Worm (Caenorhabditis elegans): ENCODE measurements around the gene R05D3.9.

The R05D3.9 gene

ce11 chrIII:8400478-8400877 lies 32.0 kb upstream of the R05D3.9 start:
- TF ChIP-seq mml-1 (tag; optimal IDR thresholded peaks at IDR 0.05) (no peak), pha-4 (tag; optimal IDR thresholded peaks at IDR 0.05) (peak; percentile 53), elt-2 (tag; optimal IDR thresholded peaks at IDR 0.05) (peak; percentile 95), ceh-16 (tag; optimal IDR thresholded peaks at IDR 0.05) (no peak), nhr-43 (tag; optimal IDR thresholded peaks at IDR 0.05; ENCODE audit: poor library complexity, severe bottlenecking) (no peak), jun-1 (tag; optimal IDR thresholded peaks at IDR 0.05) (peak; percentile 60), egl-5 (tag; optimal IDR thresholded peaks at IDR 0.05) (no peak), egl-27 (tag; optimal IDR thresholded peaks at IDR 0.05) (no peak), skn-1 (tag; optimal IDR thresholded peaks at IDR 0.05) (peak; percentile 13), eor-1 (tag; optimal IDR thresholded peaks at IDR 0.05) (no peak), nfya-1 (tag; optimal IDR thresholded peaks at IDR 0.05; ENCODE audit: insufficient read depth) (peak; percentile 5), fkh-10 (GFP tag; optimal IDR thresholded peaks at IDR 0.05) (no peak), ztf-4 (tag; optimal IDR thresholded peaks at IDR 0.05) (no peak), pqm-1 (tag; optimal IDR thresholded peaks at IDR 0.05) (peak; percentile 94), R02D3.7 (tag; optimal IDR thresholded peaks at IDR 0.05) (no peak)

ce11 chrIII:8398411-8398810 lies 29.9 kb upstream of the R05D3.9 start, which contains the start of gene ZK353.2:
ZK353.2 (plus strand) TSS chrIII:8398711.
- TF ChIP-seq nhr-25 (tag; optimal IDR thresholded peaks at IDR 0.05) (no peak), snpc-4 (tag; optimal IDR thresholded peaks at IDR 0.05) (no peak), ZK546.5 (tag; optimal IDR thresholded peaks at IDR 0.05) (no peak), unc-39 (tag; optimal IDR thresholded peaks at IDR 0.05) (no peak)

- TF ChIP-seq snpc-4 (tag; optimal IDR thresholded peaks at IDR 0.05) = no peak
- no peak for TF ChIP-seq fkh-10 (GFP tag; optimal IDR thresholded peaks at IDR 0.05)
- TF ChIP-seq eor-1 (tag; optimal IDR thresholded peaks at IDR 0.05) = no peak
- no peak for TF ChIP-seq nhr-25 (tag; optimal IDR thresholded peaks at IDR 0.05)
- no peak for TF ChIP-seq nfya-1 (tag; optimal IDR thresholded peaks at IDR 0.05; ENCODE audit: insufficient read depth)
- no peak for TF ChIP-seq unc-39 (tag; optimal IDR thresholded peaks at IDR 0.05)
- no peak for TF ChIP-seq zag-1 (tag; optimal IDR thresholded peaks at IDR 0.05)
- TF ChIP-seq egl-5 (tag; optimal IDR thresholded peaks at IDR 0.05) = no peak
- no peak for TF ChIP-seq sea-2 (GFP tag; optimal IDR thresholded peaks at IDR 0.05)
- no peak for TF ChIP-seq hmg-11 (tag; optimal IDR thresholded peaks at IDR 0.05)
- no peak for TF ChIP-seq ceh-9 (tag; optimal IDR thresholded peaks at IDR 0.05)
- no peak for TF ChIP-seq elt-2 (tag; optimal IDR thresholded peaks at IDR 0.05)
- TF ChIP-seq R02D3.7 (tag; optimal IDR thresholded peaks at IDR 0.05) = no peak
- no peak for TF ChIP-seq fkh-2 (tag; optimal IDR thresholded peaks at IDR 0.05)
- no peak for TF ChIP-seq ceh-82 (tag; optimal IDR thresholded peaks at IDR 0.05)
- TF ChIP-seq nhr-67 (tag; optimal IDR thresholded peaks at IDR 0.05) = no peak
- TF ChIP-seq aly-2 (tag; optimal IDR thresholded peaks at IDR 0.05) = no peak
- TF ChIP-seq tbx-2 (tag; optimal IDR thresholded peaks at IDR 0.05) = no peak
- TF ChIP-seq elt-3 (tag; optimal IDR thresholded peaks at IDR 0.05) = no peak
- no peak for TF ChIP-seq fos-1 (tag; optimal IDR thresholded peaks at IDR 0.05)
Observed at ce11 chrIII:8395685-8396084, 27.2 kb upstream of the R05D3.9 start, which contains the start of gene ZK353.3. ZK353.3 (plus strand) TSS chrIII:8395985.

- peak; percentile 10 for TF ChIP-seq lin-39 (tag; optimal IDR thresholded peaks at IDR 0.05)
- TF ChIP-seq tbx-2 (tag; optimal IDR thresholded peaks at IDR 0.05) = no peak
- no peak for TF ChIP-seq ceh-82 (tag; optimal IDR thresholded peaks at IDR 0.05)
- TF ChIP-seq nhr-11 (tag; optimal IDR thresholded peaks at IDR 0.05) = no peak
- TF ChIP-seq ceh-9 (tag; optimal IDR thresholded peaks at IDR 0.05) = no peak
- TF ChIP-seq nhr-28 (tag; optimal IDR thresholded peaks at IDR 0.05) = no peak
- TF ChIP-seq skn-1 (tag; optimal IDR thresholded peaks at IDR 0.05) = peak; percentile 39
- no peak for TF ChIP-seq nhr-43 (tag; optimal IDR thresholded peaks at IDR 0.05; ENCODE audit: poor library complexity, severe bottlenecking)
- no peak for TF ChIP-seq elt-2 (tag; optimal IDR thresholded peaks at IDR 0.05)
- TF ChIP-seq daf-12 (tag; optimal IDR thresholded peaks at IDR 0.05) = no peak
- peak; percentile 7 for TF ChIP-seq lin-15B (tag; optimal IDR thresholded peaks at IDR 0.05)
Observed at ce11 chrIII:8394374-8395302, 26.1 kb upstream of the R05D3.9 start, which contains the start of gene ZK353.10. ZK353.10 (minus strand) TSS chrIII:8394424.
